Worm (Caenorhabditis elegans) whole organism, midembryonic: ENCODE data around the gene ifbp-1.

Source experiments
- T22C8.4 ChIP-seq: fragments of 200-800 bp; sonication (Bioruptor generic); IDR thresholded peaks from 2 replicates; pipeline ENCODE4 v1.3.6; 2022; ENCODE audit warnings: missing genetic modification characterization, missing compliant biosample characterization
- tab-1 ChIP-seq: fragments of 200-800 bp; sonication (Bioruptor generic); IDR thresholded peaks from 2 replicates; pipeline ENCODE4 v1.3.6; 2022; ENCODE audit warnings: missing genetic modification characterization, missing compliant biosample characterization

DNA sequence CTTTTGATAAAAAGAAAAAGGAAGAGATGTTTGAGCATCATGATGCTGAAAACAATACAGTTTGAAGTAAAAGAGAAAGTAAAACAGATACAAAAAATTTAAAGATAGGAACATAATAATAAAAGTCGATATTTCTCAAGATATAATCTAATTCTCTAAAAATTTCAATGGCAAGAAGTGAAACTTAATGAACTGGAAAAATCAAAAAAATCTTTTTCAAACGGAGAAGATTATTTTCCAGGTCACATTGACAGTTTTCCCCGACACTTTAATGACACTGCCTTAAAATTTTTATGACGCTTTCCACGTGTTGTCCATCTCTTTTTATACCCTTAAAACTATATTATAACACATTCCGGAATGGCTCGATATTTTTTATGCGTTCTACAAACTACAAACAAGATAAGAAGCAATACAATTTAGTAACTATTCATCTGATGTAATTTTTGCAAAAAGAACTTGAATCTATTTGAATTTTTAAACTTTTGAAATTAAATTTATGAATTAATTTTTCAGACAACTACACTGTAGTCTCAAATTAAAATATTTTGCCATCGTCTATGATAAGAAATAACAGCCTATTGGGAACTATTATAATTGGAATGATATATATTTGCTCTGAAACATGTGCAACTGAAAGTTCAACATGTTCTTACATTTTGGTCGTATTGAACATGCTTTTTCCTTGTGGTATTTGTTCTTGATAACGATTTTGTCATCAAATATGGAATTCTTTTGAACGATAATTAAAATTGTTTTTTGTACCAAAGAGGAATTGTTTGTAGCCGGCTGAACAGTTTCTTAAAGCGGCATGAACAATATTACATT lies 54.9 kb downstream of the ifbp-1 start, which contains the start of gene C50B6.7:
- TF ChIP-seq tab-1 (GFP tag; lab: Robert Waterston, UW): no peak
- TF ChIP-seq T22C8.4: no peak
